Fruit fly (Drosophila melanogaster): ENCODE measurements around the gene CG9981.

The CG9981 gene

dm6 chrX:16358670-16359320 is 46.1 kb downstream of the CG9981 start, which contains the start of the genes U2af50 and PIG-Q (continued):
- TF ChIP-seq mam (GFP tag; optimal IDR thresholded peaks at IDR 0.05): peak; percentile 77
- TF ChIP-seq mld (GFP tag; IDR thresholded peaks at IDR 0.05; ENCODE audit: partially characterized antibody): no peak
- TF ChIP-seq CG10462 (GFP tag; optimal IDR thresholded peaks at IDR 0.05): peak; percentile 75
- peak; percentile 96 for TF ChIP-seq CG2116 (GFP tag; optimal IDR thresholded peaks at IDR 0.05)
- peak; percentile 89 for TF ChIP-seq Taf1 (GFP tag; IDR thresholded peaks at IDR 0.05)
- TF ChIP-seq CG8359 (GFP tag; optimal IDR thresholded peaks at IDR 0.05; ENCODE audit: borderline replicate concordance): peak; percentile 86
- peak; percentile 59 for TF ChIP-seq CG16813 (GFP tag; IDR thresholded peaks at IDR 0.05; ENCODE audit: partially characterized antibody)
- TF ChIP-seq CG30020 (tag; optimal IDR thresholded peaks at IDR 0.05): peak; percentile 98
- TF ChIP-seq CG4282 (GFP tag; optimal IDR thresholded peaks at IDR 0.05): no peak
- TF ChIP-seq CG13624 (GFP tag; optimal IDR thresholded peaks at IDR 0.05): peak; percentile 43
- no peak; the same call in none of the 2 replicates for TF ChIP-seq CG17612 (GFP tag; IDR thresholded peaks at IDR 0.05)
- peak; percentile 48 for TF ChIP-seq CG9876 (GFP tag; optimal IDR thresholded peaks at IDR 0.05)
- TF ChIP-seq CG42726 (GFP tag; IDR thresholded peaks at IDR 0.05; ENCODE audit: partially characterized antibody): no peak
- TF ChIP-seq CG14441 (GFP tag; IDR thresholded peaks at IDR 0.05): peak; percentile 91
- no peak for TF ChIP-seq shn (GFP tag; optimal IDR thresholded peaks at IDR 0.05)
- TF ChIP-seq CG4617 (GFP tag; optimal IDR thresholded peaks at IDR 0.05; ENCODE audit: borderline replicate concordance): peak; percentile 62
- TF ChIP-seq nerfin-2 (GFP tag; IDR thresholded peaks at IDR 0.05; ENCODE audit: partially characterized antibody): no peak
- TF ChIP-seq CG17385 (GFP tag; optimal IDR thresholded peaks at IDR 0.05): peak; percentile 87
- TF ChIP-seq maf-S (GFP tag; optimal IDR thresholded peaks at IDR 0.05): peak; percentile 53
- TF ChIP-seq Mad (GFP tag; optimal IDR thresholded peaks at IDR 0.05): peak; percentile 76
- peak; percentile 96 for TF ChIP-seq CG2712 (tag; optimal IDR thresholded peaks at IDR 0.05)
- TF ChIP-seq lola (GFP tag; optimal IDR thresholded peaks at IDR 0.05): peak in 1 of 3 experiments; percentile 92
- peak; percentile 52; the same call in 1 of the 2 replicates for TF ChIP-seq amos (GFP tag; IDR thresholded peaks at IDR 0.05; ENCODE audit: partially characterized antibody)
- peak; percentile 41 for TF ChIP-seq Atf-2 (GFP tag; optimal IDR thresholded peaks at IDR 0.05)
- TF ChIP-seq BtbVII (GFP tag; optimal IDR thresholded peaks at IDR 0.05): peak; percentile 90
- TF ChIP-seq Nf-YC (tag; optimal IDR thresholded peaks at IDR 0.05): peak; percentile 83
- no peak for TF ChIP-seq lab (GFP tag; optimal IDR thresholded peaks at IDR 0.05)
- TF ChIP-seq Oli (tag; optimal IDR thresholded peaks at IDR 0.05): peak; percentile 94
- TF ChIP-seq CG34224 (GFP tag; IDR thresholded peaks at IDR 0.05; ENCODE audit: partially characterized antibody): no peak
- peak; percentile 95 for TF ChIP-seq CG13424 (tag; optimal IDR thresholded peaks at IDR 0.05)
- no peak for TF ChIP-seq MTF-1 (GFP tag; optimal IDR thresholded peaks at IDR 0.05; ENCODE audit: borderline replicate concordance)
- peak; percentile 63 for TF ChIP-seq CHES-1-like (GFP tag; optimal IDR thresholded peaks at IDR 0.05)
- peak; percentile 52 for TF ChIP-seq fu2 (GFP tag; optimal IDR thresholded peaks at IDR 0.05)
- no peak for TF ChIP-seq p53 (GFP tag; optimal IDR thresholded peaks at IDR 0.05)
- peak; percentile 79 for TF ChIP-seq CG6654 (GFP tag; optimal IDR thresholded peaks at IDR 0.05)
- TF ChIP-seq ro (GFP tag; IDR thresholded peaks at IDR 0.05): peak; percentile 82
- peak; percentile 90 for TF ChIP-seq H2.0 (GFP tag; IDR thresholded peaks at IDR 0.05)
- peak; percentile 57 for TF ChIP-seq Camta (GFP tag; optimal IDR thresholded peaks at IDR 0.05)
- TF ChIP-seq CG9797 (GFP tag; optimal IDR thresholded peaks at IDR 0.05): no peak
- peak; percentile 16 for TF ChIP-seq Mes4 (GFP tag; optimal IDR thresholded peaks at IDR 0.05)
- TF ChIP-seq Poxn (GFP tag; IDR thresholded peaks at IDR 0.05): peak; percentile 68
- peak; percentile 78 for TF ChIP-seq peb (GFP tag; IDR thresholded peaks at IDR 0.05)
- TF ChIP-seq NFAT (GFP tag; IDR thresholded peaks at IDR 0.05): no peak
- TF ChIP-seq CG1529 (GFP tag; optimal IDR thresholded peaks at IDR 0.05): peak; percentile 83
- TF ChIP-seq ato (GFP tag; IDR thresholded peaks at IDR 0.05; ENCODE audit: partially characterized antibody): no peak
- peak; percentile 59 to 91 for TF ChIP-seq dpn (GFP tag; optimal IDR thresholded peaks at IDR 0.05)
- TF ChIP-seq slbo (GFP tag; IDR thresholded peaks at IDR 0.05): no peak; the same call in 1 of the 2 replicates
- peak; percentile 40 for TF ChIP-seq gcm2 (GFP tag; optimal IDR thresholded peaks at IDR 0.05)
- peak; percentile 91 for TF ChIP-seq sug (tag; optimal IDR thresholded peaks at IDR 0.05)
